Fruit fly (Drosophila melanogaster) whole organism, larva: ENCODE measurements around the gene CG8034.

Source experiments
- noc ChIP-seq: fragments of 200-800 bp; sonication (Bioruptor generic); optimal IDR thresholded peaks from 3 replicates; lab custom pipeline; 2019; ENCODE audit warnings: missing biosample characterization, mild to moderate bottlenecking, missing genetic modification characterization, moderate library complexity

The CG8034 gene

DNA sequence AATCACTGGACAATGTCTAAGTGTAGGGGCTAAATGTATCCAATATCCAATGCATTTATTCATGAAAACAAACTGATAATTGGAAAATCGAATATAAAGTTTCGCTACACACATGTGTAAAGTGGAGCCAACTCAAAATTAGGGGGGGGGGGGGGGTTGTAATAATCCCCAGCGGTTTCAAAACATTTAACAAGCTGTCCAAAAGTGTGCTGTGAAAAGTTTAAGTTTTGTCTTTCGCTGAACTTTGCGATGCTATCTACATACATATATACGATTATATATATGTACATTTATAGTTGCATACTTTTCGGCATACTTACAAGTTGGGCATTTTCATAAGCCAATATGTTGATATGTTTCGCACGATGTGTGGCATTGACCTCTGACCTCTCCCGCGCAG lies 48.6 kb downstream of the CG8034 start:
- TF ChIP-seq noc (tag; lab: Kevin White, UChicago), result no peak

DNA sequence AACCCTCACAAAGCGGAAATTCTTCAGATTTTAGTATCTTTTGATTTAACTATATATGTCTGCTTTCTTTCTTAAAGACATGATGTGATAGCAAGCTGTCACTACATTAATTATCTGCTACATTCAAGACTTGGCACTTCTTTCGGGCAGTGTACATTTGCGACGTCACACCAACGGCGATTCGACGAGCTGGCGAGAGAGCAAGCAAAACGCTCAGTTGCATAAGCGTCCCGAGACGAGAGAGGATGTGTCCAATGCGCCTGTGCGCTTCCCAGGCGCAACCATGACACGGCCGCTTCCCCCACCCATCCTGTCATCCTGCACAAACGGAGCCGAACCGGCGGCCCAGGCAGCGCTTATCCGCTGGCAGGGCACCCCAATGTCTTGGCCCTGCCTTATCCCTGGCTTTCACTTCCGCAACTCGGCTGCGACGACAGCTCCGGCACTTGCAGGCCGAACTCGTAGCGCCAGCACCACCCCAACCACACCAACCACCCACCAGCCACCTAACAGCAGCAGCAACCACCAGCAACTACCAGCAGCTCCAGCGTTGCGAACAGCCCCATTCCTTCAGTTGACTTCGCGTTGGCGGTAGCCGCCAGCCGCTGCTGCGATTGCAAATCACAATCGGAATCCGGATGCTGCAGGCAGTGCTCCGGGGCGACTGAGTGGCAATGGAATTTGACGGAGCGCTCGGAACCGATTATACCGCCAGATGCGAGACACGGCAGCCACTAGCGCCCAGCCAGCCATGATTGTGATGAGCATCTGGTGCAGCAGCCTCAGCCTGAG lies 49.3 kb downstream of the CG8034 start, which contains the start of gene Hs3st-B:
Hs3st-B (plus strand) TSS at position 214 of the 792 bp plus-strand sequence.
- TF ChIP-seq noc (tag; lab: Kevin White, UChicago), result no peak

DNA sequence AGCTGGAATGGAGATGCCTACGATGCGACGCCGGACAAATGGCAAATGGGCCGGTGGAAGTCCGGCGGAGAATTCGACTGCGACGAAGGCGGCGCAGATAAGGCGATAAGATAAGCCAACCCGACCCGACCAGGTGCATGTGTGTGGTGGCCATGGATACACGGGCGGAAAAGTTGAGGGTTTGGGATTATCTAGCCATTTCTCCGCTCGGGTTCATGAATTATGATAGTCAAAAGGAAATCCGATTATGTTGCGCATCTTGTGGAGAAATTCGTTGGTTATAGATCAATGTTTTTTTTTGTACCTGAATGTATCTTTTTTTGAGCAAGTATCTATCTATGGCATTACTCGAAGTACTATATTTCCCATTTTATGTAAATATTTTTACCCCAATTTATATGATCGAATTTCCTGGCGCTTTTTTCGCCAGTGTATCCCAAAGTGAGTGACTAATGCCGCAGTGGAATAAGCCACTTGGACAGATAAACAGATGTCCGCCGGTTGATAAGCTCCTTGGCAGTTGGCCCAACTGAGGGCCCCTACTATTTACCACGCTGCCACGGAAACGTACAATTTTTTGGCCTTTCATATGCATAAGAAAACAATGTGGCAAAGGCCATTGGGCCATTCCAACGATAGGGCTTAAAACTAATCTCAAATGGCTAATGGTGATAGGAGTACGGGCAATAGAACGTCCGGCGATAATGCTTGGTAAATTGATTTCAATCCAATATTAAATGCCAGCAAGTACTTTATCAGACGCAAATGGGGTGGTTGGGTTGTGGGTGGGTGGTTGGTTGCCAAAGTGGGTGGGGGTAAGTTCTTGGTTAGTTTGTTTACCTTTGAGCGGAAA lies 50.5 kb downstream of the CG8034 start, which contains the start of gene CG7992:
CG7992 (minus strand) TSS at position 51 of the 853 bp plus-strand sequence.
- peak; percentile 90 for TF ChIP-seq noc (tag; lab: Kevin White, UChicago)

DNA sequence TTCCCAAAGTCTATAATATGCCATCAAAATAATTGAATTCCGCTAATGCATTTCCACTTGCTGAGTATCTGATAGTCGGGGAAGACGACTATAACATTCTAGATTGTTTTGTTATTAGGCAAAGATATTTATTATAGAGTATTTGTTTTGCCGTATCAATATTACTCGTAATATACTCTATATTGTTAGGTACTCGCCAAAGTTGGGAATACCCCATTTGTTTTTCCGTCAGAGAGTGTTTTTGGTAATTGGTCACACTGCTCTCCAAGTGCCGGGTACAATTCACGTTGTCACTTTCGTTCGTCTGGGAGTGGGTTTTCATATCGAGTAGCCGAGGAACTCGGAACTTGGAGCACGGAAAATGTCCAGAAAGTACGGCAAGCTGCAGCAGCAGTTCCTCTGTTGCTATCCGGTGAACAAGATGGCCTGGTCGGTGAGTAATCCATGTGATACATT lies 54.6 kb downstream of the CG8034 start, which contains the start of gene CG7889:
CG7889 (plus strand) TSS at position 253 of the 456 bp plus-strand sequence.
- TF ChIP-seq noc (tag; lab: Kevin White, UChicago), result peak; percentile 31

DNA sequence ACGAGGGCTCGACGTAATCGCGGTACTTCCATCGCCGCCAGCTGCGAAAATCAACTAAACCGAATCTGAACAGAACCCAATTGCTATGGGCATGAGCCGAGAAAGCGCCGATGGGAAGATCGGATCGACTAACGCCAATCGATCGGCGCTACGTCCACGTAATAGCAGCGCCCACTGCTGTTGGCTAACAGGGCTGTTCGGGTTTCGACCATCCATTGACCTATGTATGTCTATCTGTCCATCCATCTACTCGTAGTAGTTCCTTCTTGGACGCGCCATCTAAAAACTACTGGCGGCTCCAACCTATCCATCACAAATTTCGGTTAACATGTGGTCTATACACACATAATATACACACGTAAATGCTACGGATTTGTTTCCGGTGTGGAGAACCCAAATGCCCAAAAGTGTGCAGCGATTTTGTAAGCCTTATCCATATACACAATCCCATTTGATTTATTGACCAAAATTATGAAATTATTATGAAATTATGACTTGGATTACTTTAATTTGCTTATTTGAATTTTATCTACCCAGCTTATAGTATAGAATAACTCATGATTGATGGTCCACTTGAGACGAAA lies 56.1 kb downstream of the CG8034 start, which contains the start of gene CG14196:
CG14196 (minus strand) TSS at position 51 of the 584 bp plus-strand sequence.
- TF ChIP-seq noc (tag; lab: Kevin White, UChicago), result no peak

DNA sequence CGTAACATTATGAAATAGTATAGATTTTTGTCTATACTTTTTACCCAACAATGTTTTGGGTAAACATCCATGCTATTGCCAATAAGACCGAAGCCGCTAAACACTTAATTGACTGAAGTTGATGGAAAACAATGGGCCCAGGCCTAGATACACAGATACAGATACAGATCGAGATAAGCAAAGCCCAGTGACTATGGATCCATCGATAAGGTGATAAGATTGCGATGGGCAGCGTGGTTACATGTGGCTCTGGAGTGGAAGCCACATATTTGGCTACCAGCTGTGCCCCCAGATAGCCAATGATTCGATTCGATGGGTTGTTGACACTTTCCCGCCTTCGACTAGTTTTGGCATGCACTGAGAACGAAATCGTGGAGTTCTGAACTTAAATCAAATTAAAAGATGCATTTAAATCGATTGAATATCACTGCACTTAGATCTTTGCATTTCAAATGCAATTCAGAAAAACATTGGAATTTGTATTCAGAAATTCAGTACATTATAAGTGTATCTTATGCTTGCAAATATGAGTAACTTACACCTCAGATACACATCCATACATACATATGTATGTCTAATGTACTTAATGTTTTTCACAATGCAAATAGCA lies 57.6 kb downstream of the CG8034 start:
- TF ChIP-seq noc (tag; lab: Kevin White, UChicago), result no peak

DNA sequence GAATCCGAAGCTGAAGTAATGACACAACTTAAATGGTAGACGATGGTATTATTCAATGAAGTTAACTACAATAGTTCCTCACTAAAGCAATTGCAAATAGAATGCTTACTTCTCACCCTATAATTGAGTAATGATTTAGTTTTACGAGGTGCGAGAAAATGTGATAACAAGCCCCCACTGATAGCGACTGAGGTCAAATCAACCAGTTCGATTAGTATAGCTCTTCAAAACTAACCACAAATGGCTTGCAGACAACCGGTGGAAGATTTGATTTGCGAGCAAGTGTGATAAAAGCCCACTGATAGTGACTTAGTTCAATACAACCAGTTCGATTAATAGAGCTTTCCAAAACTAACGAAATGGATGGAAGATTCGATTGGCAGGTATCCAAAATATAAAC lies 58.6 kb downstream of the CG8034 start:
- TF ChIP-seq noc (tag; lab: Kevin White, UChicago), result no peak

DNA sequence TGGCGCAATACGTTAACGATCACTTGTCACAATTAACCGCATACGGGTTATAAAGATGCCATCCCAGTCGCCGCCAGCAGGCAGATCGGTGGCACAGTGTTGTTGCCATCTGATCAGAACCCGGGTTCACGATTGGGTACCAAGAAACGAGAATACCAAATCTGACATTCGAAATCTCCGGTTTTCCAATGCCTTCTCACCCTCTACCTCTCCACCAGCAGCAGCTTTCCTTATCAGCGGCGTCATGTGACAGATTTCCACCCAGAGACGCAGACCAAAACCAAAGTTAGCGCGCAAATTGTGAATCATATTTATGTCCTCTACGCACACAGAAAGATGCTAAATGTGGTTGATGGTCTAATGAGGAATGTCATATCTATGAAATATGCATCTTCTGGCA lies 59.3 kb downstream of the CG8034 start:
- TF ChIP-seq noc (tag; lab: Kevin White, UChicago), result no peak
